Fruit fly (Drosophila melanogaster) whole organism: ENCODE results near the gene CG5880.

Experiments used
- CG8478 ChIP-seq: fragments of >200 bp; optimal IDR thresholded peaks from 2 replicates; lab custom pipeline; 2018; ENCODE audit warnings: inconsistent platforms
- Dll ChIP-seq: fragments of >200 bp; optimal IDR thresholded peaks from 2 replicates; lab custom pipeline; 2017
- EcR ChIP-seq, 2 experiments: fragments of >200 bp; optimal IDR thresholded peaks; 2 replicates each; lab custom pipeline; 2017; ENCODE audit warnings: missing biosample characterization in 2 of 2, missing genetic modification characterization in 2 of 2, missing genetic modification reagents in 2 of 2
- pan ChIP-seq: fragments of >200 bp; optimal IDR thresholded peaks from 2 replicates; lab custom pipeline; 2017
- psq ChIP-seq: fragments of >200 bp; optimal IDR thresholded peaks from 2 replicates; lab custom pipeline; 2017
- usp ChIP-seq: fragments of >200 bp; optimal IDR thresholded peaks from 2 replicates; lab custom pipeline; 2017; ENCODE audit warnings: missing biosample characterization, missing genetic modification characterization, mixed read lengths

The CG5880 gene

dm6 chr3R:27092263-27092662 lies 24.3 kb upstream of the CG5880 start:
- no peak for TF ChIP-seq pan (lab: Kevin White, UChicago)
- TF ChIP-seq CG8478 (lab: Kevin White, UChicago) = no peak
- TF ChIP-seq Dll (lab: Kevin White, UChicago) = no peak
- no peak for TF ChIP-seq usp (GFP tag; lab: Kevin White, UChicago)
- no peak for TF ChIP-seq psq (lab: Kevin White, UChicago)
- no peak for TF ChIP-seq EcR (GFP tag; optimal IDR thresholded peaks at IDR 0.05; lab: Kevin White, UChicago)

- TF ChIP-seq usp (GFP tag; lab: Kevin White, UChicago) = no peak
- no peak for TF ChIP-seq psq (lab: Kevin White, UChicago)
- TF ChIP-seq pan (lab: Kevin White, UChicago) = no peak
- no peak for TF ChIP-seq CG8478 (lab: Kevin White, UChicago)
- TF ChIP-seq EcR (GFP tag; optimal IDR thresholded peaks at IDR 0.05; lab: Kevin White, UChicago) = no peak
Observed at dm6 chr3R:27092843-27093242, 23.7 kb upstream of the CG5880 start, which contains the start of gene CG14258. Gene CG14258, plus strand, starts transcription at chr3R:27093143.

dm6 chr3R:27094233-27094632 lies 22.3 kb upstream of the CG5880 start, which contains the start of gene CG14259:
Gene CG14259, plus strand, starts transcription at chr3R:27094533.
- TF ChIP-seq EcR (GFP tag; optimal IDR thresholded peaks at IDR 0.05; lab: Kevin White, UChicago) (no peak), psq (lab: Kevin White, UChicago) (no peak), Dll (lab: Kevin White, UChicago) (no peak), usp (GFP tag; lab: Kevin White, UChicago) (no peak), CG8478 (lab: Kevin White, UChicago) (no peak), pan (lab: Kevin White, UChicago) (no peak)

- TF ChIP-seq CG8478 (lab: Kevin White, UChicago) = no peak
- TF ChIP-seq psq (lab: Kevin White, UChicago) = no peak
- no peak for TF ChIP-seq usp (GFP tag; lab: Kevin White, UChicago)
- no peak for TF ChIP-seq pan (lab: Kevin White, UChicago)
- TF ChIP-seq EcR (GFP tag; optimal IDR thresholded peaks at IDR 0.05; lab: Kevin White, UChicago) = no peak
- TF ChIP-seq Dll (lab: Kevin White, UChicago) = no peak
Observed at dm6 chr3R:27098638-27099037, 17.9 kb upstream of the CG5880 start.

DNA sequence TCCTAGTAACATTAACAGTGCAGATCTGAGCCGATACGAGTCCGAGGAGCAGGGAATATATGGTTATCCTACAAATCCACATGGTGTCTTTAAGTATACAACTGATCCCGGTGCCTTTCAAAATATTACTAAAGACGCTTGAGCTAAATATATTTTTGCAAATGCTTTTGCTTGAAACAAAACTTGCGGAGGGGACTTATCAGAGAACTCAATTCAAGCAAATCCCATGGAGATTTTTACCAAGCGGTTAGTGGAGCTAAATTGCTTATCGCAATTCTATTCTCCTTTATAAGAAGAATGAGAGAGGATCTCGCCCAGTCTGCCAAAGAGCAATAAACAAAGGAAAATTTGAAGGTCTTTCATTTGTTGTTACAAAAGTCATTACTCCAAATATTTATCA lies 17.0 kb upstream of the CG5880 start, which contains the start of gene eater:
Gene eater, minus strand, starts transcription at position 101 of the 400 bp plus-strand sequence.
- TF ChIP-seq EcR (GFP tag; optimal IDR thresholded peaks at IDR 0.05; lab: Kevin White, UChicago) (no peak), psq (lab: Kevin White, UChicago) (no peak), CG8478 (lab: Kevin White, UChicago) (no peak), pan (lab: Kevin White, UChicago) (no peak), usp (GFP tag; lab: Kevin White, UChicago) (no peak), Dll (lab: Kevin White, UChicago) (no peak)

DNA sequence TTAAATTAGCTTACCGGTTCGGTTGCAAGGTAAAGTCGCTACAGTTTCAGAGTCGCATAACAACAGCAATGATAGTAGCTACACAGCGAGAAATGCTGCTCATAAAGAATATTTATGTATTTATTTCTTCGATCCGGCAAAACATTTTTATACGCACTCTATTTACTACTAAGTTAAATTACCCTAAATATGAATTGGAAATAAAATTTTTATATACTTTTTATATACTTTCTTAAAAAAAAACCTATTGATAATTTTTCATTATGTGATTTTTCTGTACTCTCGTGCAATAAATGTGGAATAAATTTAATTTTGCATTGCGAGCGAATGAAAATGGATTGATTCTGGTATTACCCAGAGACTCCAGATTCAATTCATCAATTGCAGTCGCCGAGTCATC lies 15.6 kb upstream of the CG5880 start, which contains the start of gene Jhbp11:
Gene Jhbp11, plus strand, starts transcription at position 301 of the 400 bp plus-strand sequence.
- TF ChIP-seq CG8478 (lab: Kevin White, UChicago) = no peak
- TF ChIP-seq Dll (lab: Kevin White, UChicago) = no peak
- no peak for TF ChIP-seq psq (lab: Kevin White, UChicago)
- TF ChIP-seq pan (lab: Kevin White, UChicago) = no peak
- no peak for TF ChIP-seq EcR (GFP tag; optimal IDR thresholded peaks at IDR 0.05; lab: Kevin White, UChicago)
- TF ChIP-seq usp (GFP tag; lab: Kevin White, UChicago) = no peak

DNA sequence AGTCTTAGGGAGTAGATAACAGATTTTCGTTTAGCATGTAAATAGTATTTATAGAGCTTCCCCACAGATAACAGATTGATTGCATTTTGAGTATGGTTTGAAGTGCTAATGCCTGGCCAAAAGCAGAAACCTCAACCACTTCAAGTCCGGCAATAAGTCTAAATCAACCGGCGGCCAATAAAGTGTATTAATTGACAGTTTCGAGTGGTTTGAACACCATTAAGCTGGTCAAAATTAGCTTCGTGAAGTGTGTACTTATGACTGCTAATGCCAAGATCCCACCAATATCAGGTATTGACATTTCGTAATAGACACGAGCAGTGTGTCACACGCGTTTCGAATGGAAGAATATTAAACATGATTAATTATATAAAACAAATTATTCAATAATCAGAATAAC lies 11.1 kb upstream of the CG5880 start:
- TF ChIP-seq psq (lab: Kevin White, UChicago) (no peak), EcR (GFP tag; optimal IDR thresholded peaks at IDR 0.05; lab: Kevin White, UChicago) (no peak), pan (lab: Kevin White, UChicago) (no peak)

- TF ChIP-seq usp (GFP tag; lab: Kevin White, UChicago) (no peak), CG8478 (lab: Kevin White, UChicago) (no peak), pan (lab: Kevin White, UChicago) (no peak), Dll (lab: Kevin White, UChicago) (no peak), EcR (GFP tag; optimal IDR thresholded peaks at IDR 0.05; lab: Kevin White, UChicago) (no peak), psq (lab: Kevin White, UChicago) (no peak)
Observed at dm6 chr3R:27106134-27106694, 10.3 kb upstream of the CG5880 start, which contains the start of gene CAH9. Gene CAH9, minus strand, starts transcription at chr3R:27106184.

- no peak for TF ChIP-seq usp (GFP tag; lab: Kevin White, UChicago)
- TF ChIP-seq psq (lab: Kevin White, UChicago) = no peak
- no peak for TF ChIP-seq pan (lab: Kevin White, UChicago)
- TF ChIP-seq EcR (GFP tag; optimal IDR thresholded peaks at IDR 0.05; lab: Kevin White, UChicago) = no peak
- TF ChIP-seq CG8478 (lab: Kevin White, UChicago) = no peak
- TF ChIP-seq Dll (lab: Kevin White, UChicago) = no peak
Observed at dm6 chr3R:27108111-27108510, 8.4 kb upstream of the CG5880 start.

dm6 chr3R:27109458-27109857 lies 7.1 kb upstream of the CG5880 start:
- TF ChIP-seq CG8478 (lab: Kevin White, UChicago) (no peak), pan (lab: Kevin White, UChicago) (no peak), psq (lab: Kevin White, UChicago) (no peak), EcR (GFP tag; optimal IDR thresholded peaks at IDR 0.05; lab: Kevin White, UChicago) (no peak), usp (GFP tag; lab: Kevin White, UChicago) (no peak), Dll (lab: Kevin White, UChicago) (no peak)

DNA sequence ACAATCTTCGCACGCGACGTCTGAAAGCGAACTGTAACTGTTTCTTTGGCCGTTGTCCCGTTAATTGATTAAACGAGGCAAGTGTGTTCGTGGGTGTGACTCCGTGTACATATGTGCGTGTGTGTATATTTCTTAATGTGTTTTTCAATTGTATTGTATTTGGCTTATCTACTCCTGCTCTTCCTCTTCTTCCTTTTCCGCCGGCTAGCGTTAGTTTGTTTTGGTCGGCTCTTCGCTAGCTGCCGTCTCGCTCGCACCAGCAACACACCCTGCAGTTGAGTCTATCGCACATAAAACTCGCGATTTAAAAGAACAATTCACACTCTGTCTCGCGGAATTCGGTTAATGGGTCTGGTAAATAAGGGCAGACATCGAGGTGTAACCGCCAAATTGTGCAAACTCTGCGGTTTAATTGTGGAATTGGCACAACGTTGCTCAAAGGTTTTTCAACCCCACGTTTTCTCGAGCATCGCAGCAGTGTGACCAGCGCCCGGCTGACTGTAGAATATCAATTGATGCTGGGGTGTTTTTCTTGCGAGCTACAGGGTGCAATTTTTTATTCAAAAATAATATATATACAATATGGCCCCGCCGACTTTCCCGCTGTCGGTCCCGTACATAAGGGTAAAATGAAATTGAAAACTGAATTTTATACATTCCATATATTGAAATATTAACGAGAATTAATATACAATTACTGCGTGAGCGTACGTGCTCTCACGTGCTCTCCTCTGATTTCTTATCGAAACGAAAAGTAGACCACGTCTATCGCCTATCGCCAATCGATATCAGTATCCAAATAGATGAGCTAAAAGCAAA lies 4.6 kb upstream of the CG5880 start, which contains the start of the genes gb and CG5815:
Gene gb, minus strand, starts transcription at position 487 of the 819 bp plus-strand sequence.
Gene CG5815, plus strand, starts transcription at position 783 of the 819 bp plus-strand sequence.
- TF ChIP-seq CG8478 (lab: Kevin White, UChicago) (no peak), usp (GFP tag; lab: Kevin White, UChicago) (no peak), Dll (lab: Kevin White, UChicago) (no peak), pan (lab: Kevin White, UChicago) (no peak), EcR (GFP tag; optimal IDR thresholded peaks at IDR 0.05; lab: Kevin White, UChicago) (peak in 1 of 2 experiments; percentile 72), psq (lab: Kevin White, UChicago) (no peak)
